Fruit fly (Drosophila melanogaster) whole organism, adult: ENCODE measurements around the gene CG8560.

ENCODE experiments used
- CG1620 ChIP-seq: fragments of 200-800 bp; sonication (Bioruptor generic); optimal IDR thresholded peaks from 2 replicates; lab custom pipeline; 2016; ENCODE audit warnings: missing biosample characterization, missing genetic modification characterization
- CG5204 ChIP-seq: fragments of 200-800 bp; sonication (Bioruptor generic); optimal IDR thresholded peaks from 2 replicates; lab custom pipeline; 2016; ENCODE audit warnings: missing biosample characterization, missing genetic modification characterization
- CG7045 ChIP-seq: fragments of 200-800 bp; sonication (Bioruptor generic); optimal IDR thresholded peaks from 2 replicates; lab custom pipeline; 2017; ENCODE audit warnings: missing biosample characterization, mild to moderate bottlenecking, missing genetic modification characterization
- Crg-1 ChIP-seq: fragments of 200-800 bp; sonication (Bioruptor generic); optimal IDR thresholded peaks from 2 replicates; lab custom pipeline; 2016; ENCODE audit warnings: missing biosample characterization, missing genetic modification characterization
- Hr96 ChIP-seq: fragments of 200-800 bp; sonication (Bioruptor generic); optimal IDR thresholded peaks from 2 replicates; lab custom pipeline; 2016; ENCODE audit warnings: missing biosample characterization, missing genetic modification characterization
- cic ChIP-seq: fragments of 200-800 bp; sonication (Bioruptor generic); optimal IDR thresholded peaks from 2 replicates; lab custom pipeline; 2017; ENCODE audit warnings: missing biosample characterization, mild to moderate bottlenecking, missing genetic modification characterization, moderate library complexity
- ovo ChIP-seq: fragments of 200-800 bp; sonication (Bioruptor generic); optimal IDR thresholded peaks from 2 replicates; lab custom pipeline; 2016; ENCODE audit warnings: missing biosample characterization, missing genetic modification characterization
- pad ChIP-seq: fragments of 200-800 bp; sonication (Bioruptor generic); optimal IDR thresholded peaks from 3 replicates; lab custom pipeline; 2017; ENCODE audit warnings: missing biosample characterization, missing genetic modification characterization, mild to moderate bottlenecking, moderate library complexity, missing genetic modification reagents
- toe ChIP-seq: fragments of 200-800 bp; sonication (Bioruptor generic); optimal IDR thresholded peaks from 2 replicates; lab custom pipeline; 2016; ENCODE audit warnings: missing biosample characterization, missing genetic modification characterization

DNA sequence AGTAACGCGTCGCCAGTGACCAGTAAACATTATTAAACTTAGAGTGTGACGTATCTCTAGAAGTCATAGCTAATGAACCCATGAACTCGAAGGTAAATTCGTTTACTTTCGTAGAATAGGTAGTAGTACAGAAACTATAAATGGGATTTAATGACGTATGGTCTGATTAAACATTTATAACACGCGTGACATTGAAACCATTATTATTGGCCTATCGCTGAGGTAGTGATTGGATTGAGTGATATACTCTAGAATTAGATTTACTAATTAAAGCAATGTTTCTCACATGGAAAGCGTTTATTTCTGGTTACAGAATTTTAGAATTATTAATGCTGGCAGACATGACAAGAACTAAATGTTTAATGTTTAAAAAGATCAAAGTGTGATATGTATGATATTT is 27.2 kb downstream of the CG8560 start:
- no peak for TF ChIP-seq Hr96
- no peak for TF ChIP-seq pad
- no peak for TF ChIP-seq CG5204 (GFP tag; lab: Kevin White, UChicago)
- no peak for TF ChIP-seq CG7045 (GFP tag; lab: Kevin White, UChicago)
- TF ChIP-seq toe (GFP tag; lab: Kevin White, UChicago), result no peak
- TF ChIP-seq CG1620, result no peak
- no peak for TF ChIP-seq ovo (GFP tag; lab: Kevin White, UChicago)
- TF ChIP-seq Crg-1 (GFP tag; lab: Kevin White, UChicago), result no peak
- no peak for TF ChIP-seq cic (GFP tag; lab: Kevin White, UChicago)
